Worm (Caenorhabditis elegans): Measurements from ENCODE around the gene math-45.

DNA sequence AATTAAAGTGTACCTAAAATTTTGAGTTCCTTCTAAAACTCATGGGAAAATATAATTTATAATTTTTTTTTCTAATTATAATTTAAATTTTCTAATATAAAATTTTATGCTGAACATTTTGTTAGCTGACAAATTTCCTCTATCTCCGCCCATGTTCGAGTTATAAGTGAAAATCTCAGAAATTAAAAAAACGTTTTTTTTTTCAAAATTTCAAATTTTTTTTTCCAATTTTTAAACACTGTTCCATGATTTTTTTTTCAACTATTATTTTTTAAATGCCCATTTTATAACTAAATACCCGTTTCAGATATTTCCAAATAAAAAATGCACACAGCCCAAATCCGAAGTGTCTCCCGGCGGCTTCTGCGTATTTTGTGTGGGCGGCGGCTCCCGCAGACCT lies 1.7 kb upstream of the math-45 start, which contains the start of gene Y51H7BR.8:
- no peak for TF ChIP-seq him-1 (tag; optimal IDR thresholded peaks at IDR 0.05)
- no peak for TF ChIP-seq dao-5 (tag; optimal IDR thresholded peaks at IDR 0.05)
- TF ChIP-seq W03F9.2 (tag; optimal IDR thresholded peaks at IDR 0.05), result no peak

Data from whole organism, L4/young adult.